Fruit fly (Drosophila melanogaster) whole organism, embryonic: ENCODE results near the gene Muted.

Experiments used
- B-H2 ChIP-seq: fragments of 200-800 bp; sonication (Bioruptor generic); optimal IDR thresholded peaks from 2 replicates; lab custom pipeline; 2018; ENCODE audit warnings: missing biosample characterization, mild to moderate bottlenecking, missing genetic modification characterization
- Bgb ChIP-seq: fragments of 200-800 bp; sonication (Bioruptor generic); IDR thresholded peaks from 2 replicates; pipeline ENCODE4 v1.3.6; 2022; ENCODE audit warnings: missing biosample characterization, missing genetic modification characterization; ENCODE audit not compliant: partially characterized antibody
- C15 ChIP-seq: fragments of 200-800 bp; sonication (Bioruptor generic); IDR thresholded peaks from 3 replicates; pipeline ENCODE4 v1.3.6; 2022; ENCODE audit warnings: missing biosample characterization, missing genetic modification characterization
- CG10462 ChIP-seq: fragments of 200-800 bp; sonication (Bioruptor generic); optimal IDR thresholded peaks from 2 replicates; lab custom pipeline; 2016; ENCODE audit warnings: missing biosample characterization, missing genetic modification characterization
- CG11723 ChIP-seq: fragments of 200-800 bp; sonication (Bioruptor generic); optimal IDR thresholded peaks from 2 replicates; lab custom pipeline; 2017; ENCODE audit warnings: missing biosample characterization, mild to moderate bottlenecking, missing genetic modification characterization
- CG1233 ChIP-seq: fragments of 200-800 bp; sonication (Bioruptor generic); optimal IDR thresholded peaks from 4 replicates; lab custom pipeline; 2018; ENCODE audit warnings: missing biosample characterization, mild to moderate bottlenecking, missing genetic modification characterization
- CG12391 ChIP-seq: fragments of 200-800 bp; sonication (Bioruptor generic); optimal IDR thresholded peaks from 3 replicates; lab custom pipeline; 2018; ENCODE audit warnings: missing biosample characterization, mild to moderate bottlenecking, missing genetic modification characterization, moderate library complexity
- CG14050 ChIP-seq: fragments of 200-800 bp; sonication (Bioruptor generic); IDR thresholded peaks from 3 replicates; pipeline ENCODE4 v1.3.6; 2022; ENCODE audit warnings: missing biosample characterization, missing genetic modification characterization
- CG14667 ChIP-seq: fragments of 200-800 bp; sonication (Bioruptor generic); IDR thresholded peaks from 2 replicates; pipeline ENCODE4 v1.3.6; 2022; ENCODE audit warnings: missing biosample characterization, missing genetic modification characterization
- CG1529 ChIP-seq: fragments of 200-800 bp; sonication (Bioruptor generic); optimal IDR thresholded peaks from 3 replicates; lab custom pipeline; 2018; ENCODE audit warnings: missing biosample characterization, missing genetic modification characterization
- CG16813 ChIP-seq: fragments of 200-800 bp; sonication (Bioruptor generic); IDR thresholded peaks from 3 replicates; pipeline ENCODE4 v1.3.6; 2022; ENCODE audit warnings: missing biosample characterization, missing genetic modification characterization; ENCODE audit not compliant: partially characterized antibody
- CG17361 ChIP-seq: fragments of 200-800 bp; sonication (Bioruptor generic); IDR thresholded peaks from 3 replicates; pipeline ENCODE4 v1.3.6; 2022; ENCODE audit warnings: missing biosample characterization, missing genetic modification characterization
- CG2129 ChIP-seq: fragments of 200-800 bp; sonication (Bioruptor generic); IDR thresholded peaks from 2 replicates; pipeline ENCODE4 v1.3.6; 2022; ENCODE audit warnings: missing biosample characterization, missing genetic modification characterization; ENCODE audit not compliant: partially characterized antibody
- CG31388 ChIP-seq: fragments of 200-800 bp; sonication (Bioruptor generic); optimal IDR thresholded peaks from 2 replicates; lab custom pipeline; 2016; ENCODE audit warnings: missing biosample characterization, missing genetic modification characterization
- CG3407 ChIP-seq: fragments of 200-800 bp; sonication (Bioruptor generic); optimal IDR thresholded peaks from 2 replicates; lab custom pipeline; 2018; ENCODE audit warnings: missing biosample characterization, mild to moderate bottlenecking, missing genetic modification characterization
- CG4854 ChIP-seq: fragments of 200-800 bp; sonication (Bioruptor generic); optimal IDR thresholded peaks from 2 replicates; lab custom pipeline; 2016; ENCODE audit warnings: missing biosample characterization, missing genetic modification characterization, inconsistent platforms
- CG6683 ChIP-seq: fragments of 200-800 bp; sonication (Bioruptor generic); optimal IDR thresholded peaks from 2 replicates; lab custom pipeline; 2017; ENCODE audit warnings: missing biosample characterization, mild to moderate bottlenecking, missing genetic modification characterization, missing genetic modification reagents
- CG6791 ChIP-seq: fragments of 200-800 bp; sonication (Bioruptor generic); IDR thresholded peaks from 3 replicates; pipeline ENCODE4 v1.3.6; 2022; ENCODE audit warnings: missing biosample characterization, missing genetic modification characterization; ENCODE audit not compliant: partially characterized antibody
- CG7987 ChIP-seq: fragments of 200-800 bp; sonication (Bioruptor generic); optimal IDR thresholded peaks from 2 replicates; lab custom pipeline; 2018; ENCODE audit warnings: missing biosample characterization, mild to moderate bottlenecking, missing genetic modification characterization, moderate library complexity
- CG8924 ChIP-seq: fragments of 200-800 bp; optimal IDR thresholded peaks from 3 replicates; lab custom pipeline; 2019; ENCODE audit warnings: missing biosample characterization, mild to moderate bottlenecking, missing genetic modification characterization, moderate library complexity
- CG9817 ChIP-seq: fragments of 200-800 bp; sonication (Bioruptor generic); optimal IDR thresholded peaks from 2 replicates; lab custom pipeline; 2018; ENCODE audit warnings: missing biosample characterization, mild to moderate bottlenecking, missing genetic modification characterization, moderate library complexity
- Dll ChIP-seq: fragments of 200-800 bp; sonication (Bioruptor generic); IDR thresholded peaks from 4 replicates; pipeline ENCODE4 v1.3.6; 2022; ENCODE audit warnings: missing biosample characterization, missing genetic modification characterization; ENCODE audit not compliant: partially characterized antibody
- Doc2 ChIP-seq: fragments of 200-800 bp; sonication (Bioruptor generic); IDR thresholded peaks from 2 replicates; pipeline ENCODE4 v1.3.6; 2022; ENCODE audit warnings: missing biosample characterization, missing genetic modification characterization
- E2f1 ChIP-seq: fragments of 200-800 bp; sonication (Bioruptor generic); IDR thresholded peaks from 2 replicates; pipeline ENCODE4 v1.3.6; 2022; ENCODE audit warnings: missing biosample characterization, missing genetic modification characterization
- HLHmδ ChIP-seq: fragments of 200-800 bp; sonication (Bioruptor generic); optimal IDR thresholded peaks from 2 replicates; lab custom pipeline; 2018; ENCODE audit warnings: missing biosample characterization, mild to moderate bottlenecking, missing genetic modification characterization, moderate library complexity
- Hsf ChIP-seq: fragments of 200-800 bp; sonication (Bioruptor generic); optimal IDR thresholded peaks from 3 replicates; lab custom pipeline; 2016; ENCODE audit warnings: missing biosample characterization, missing genetic modification characterization
- Lpt ChIP-seq: fragments of >200 bp; optimal IDR thresholded peaks from 2 replicates; lab custom pipeline; 2018; ENCODE audit warnings: missing biosample characterization, missing genetic modification characterization
- NFAT ChIP-seq: fragments of 200-800 bp; sonication (Bioruptor generic); IDR thresholded peaks from 2 replicates; pipeline ENCODE4 v1.3.6; 2022; ENCODE audit warnings: missing biosample characterization, missing genetic modification characterization
- Opbp ChIP-seq: fragments of 200-800 bp; sonication (Bioruptor generic); IDR thresholded peaks from 3 replicates; pipeline ENCODE4 v1.3.6; 2022; ENCODE audit warnings: missing biosample characterization, missing genetic modification characterization; ENCODE audit not compliant: partially characterized antibody
- Ravus ChIP-seq: fragments of 200-800 bp; sonication (Bioruptor generic); IDR thresholded peaks from 2 replicates; pipeline ENCODE4 v1.3.6; 2022; ENCODE audit warnings: missing biosample characterization, missing genetic modification characterization
- Rfx ChIP-seq: fragments of 200-800 bp; sonication (Bioruptor generic); IDR thresholded peaks from 2 replicates; pipeline ENCODE4 v1.3.6; 2022; ENCODE audit warnings: missing biosample characterization, missing genetic modification characterization
- ase ChIP-seq: fragments of 200-800 bp; sonication (Bioruptor generic); IDR thresholded peaks from 3 replicates; pipeline ENCODE4 v1.3.6; 2022; ENCODE audit warnings: missing biosample characterization, missing genetic modification characterization
- dati ChIP-seq: fragments of 200-800 bp; sonication (Bioruptor generic); IDR thresholded peaks from 2 replicates; pipeline ENCODE4 v1.3.6; 2022; ENCODE audit warnings: missing biosample characterization, missing genetic modification characterization
- dpn ChIP-seq, 2 experiments: fragments of 200-800 bp; sonication (Bioruptor generic); optimal IDR thresholded peaks; 3 replicates each; lab custom pipeline; 2016; ENCODE audit warnings: missing biosample characterization in 2 of 2, missing genetic modification characterization in 2 of 2
- fd96Cb ChIP-seq: fragments of 200-800 bp; sonication (Bioruptor generic); optimal IDR thresholded peaks from 2 replicates; lab custom pipeline; 2018; ENCODE audit warnings: missing biosample characterization, mild to moderate bottlenecking, missing genetic modification characterization, moderate library complexity
- gcm2 ChIP-seq: fragments of 200-800 bp; sonication (Bioruptor generic); optimal IDR thresholded peaks from 2 replicates; lab custom pipeline; 2016; ENCODE audit warnings: missing biosample characterization, missing genetic modification characterization
- gem ChIP-seq: fragments of 200-800 bp; sonication (Bioruptor generic); optimal IDR thresholded peaks from 2 replicates; lab custom pipeline; 2019; ENCODE audit warnings: missing biosample characterization, mild to moderate bottlenecking, missing genetic modification characterization, moderate library complexity
- ind ChIP-seq: fragments of 200-800 bp; sonication (Bioruptor generic); optimal IDR thresholded peaks from 3 replicates; lab custom pipeline; 2016; ENCODE audit warnings: missing biosample characterization, missing genetic modification characterization
- lbe ChIP-seq: fragments of 200-800 bp; sonication (Bioruptor generic); optimal IDR thresholded peaks from 2 replicates; lab custom pipeline; 2016; ENCODE audit warnings: missing biosample characterization, mild to moderate bottlenecking, missing genetic modification characterization
- maf-S ChIP-seq: fragments of 200-800 bp; sonication (Bioruptor generic); optimal IDR thresholded peaks from 2 replicates; lab custom pipeline; 2016; ENCODE audit warnings: missing biosample characterization, missing genetic modification characterization
- nau ChIP-seq: fragments of 200-800 bp; sonication (Bioruptor generic); optimal IDR thresholded peaks from 3 replicates; lab custom pipeline; 2017; ENCODE audit warnings: missing biosample characterization, mild to moderate bottlenecking, missing genetic modification characterization, missing genetic modification reagents
- p53 ChIP-seq: fragments of 200-800 bp; sonication (Bioruptor generic); optimal IDR thresholded peaks from 2 replicates; lab custom pipeline; 2016; ENCODE audit warnings: missing biosample characterization, missing genetic modification characterization
- pita ChIP-seq: fragments of 200-800 bp; sonication (Bioruptor generic); optimal IDR thresholded peaks from 2 replicates; lab custom pipeline; 2017; ENCODE audit warnings: missing biosample characterization, mild to moderate bottlenecking, missing genetic modification characterization
- ro ChIP-seq: fragments of 200-800 bp; sonication (Bioruptor generic); IDR thresholded peaks from 2 replicates; pipeline ENCODE4 v1.3.6; 2022; ENCODE audit warnings: missing biosample characterization, missing genetic modification characterization
- shn ChIP-seq: fragments of 200-800 bp; sonication (Bioruptor generic); optimal IDR thresholded peaks from 3 replicates; lab custom pipeline; 2016; ENCODE audit warnings: missing biosample characterization, missing genetic modification characterization
- sr ChIP-seq: fragments of 200-800 bp; sonication (Bioruptor generic); IDR thresholded peaks from 3 replicates; pipeline ENCODE4 v1.3.6; 2022; ENCODE audit warnings: missing biosample characterization, missing genetic modification characterization
- ssp ChIP-seq: fragments of 200-800 bp; sonication (Bioruptor generic); IDR thresholded peaks from 2 replicates; pipeline ENCODE4 v1.3.6; 2022; ENCODE audit warnings: missing biosample characterization, missing genetic modification characterization
- vnd ChIP-seq: fragments of 200-800 bp; sonication (Bioruptor generic); IDR thresholded peaks from 3 replicates; pipeline ENCODE4 v1.3.6; 2022; ENCODE audit warnings: missing biosample characterization, missing genetic modification characterization; ENCODE audit not compliant: partially characterized antibody
- wek ChIP-seq: fragments of 200-800 bp; sonication (Bioruptor generic); optimal IDR thresholded peaks from 3 replicates; lab custom pipeline; 2018; ENCODE audit warnings: missing biosample characterization, mild to moderate bottlenecking, missing genetic modification characterization, moderate library complexity
- zfh2 ChIP-seq: fragments of 200-800 bp; sonication (Bioruptor generic); optimal IDR thresholded peaks from 2 replicates; lab custom pipeline; 2016; ENCODE audit warnings: missing biosample characterization, missing genetic modification characterization

The Muted gene

dm6 chr3R:22358810-22359209 lies 3.6 kb upstream of the Muted start (continued):
- TF ChIP-seq CG16813 (no peak), zfh2 (GFP tag; lab: Kevin White, UChicago) (no peak), maf-S (GFP tag; lab: Kevin White, UChicago) (peak; percentile 12), Lpt (no peak), Doc2 (GFP tag; lab: Robert Waterston, UW) (0 out of 2 replicates have a peak, but pooled peaks have one; percentile 12), CG10462 (peak; percentile 66), shn (peak; percentile 36), nau (GFP tag; lab: Kevin White, UChicago) (peak; percentile 86), CG6683 (GFP tag; lab: Kevin White, UChicago) (peak; percentile 38), CG1529 (peak; percentile 81), NFAT (0 out of 2 replicates have a peak, but pooled peaks have one; percentile 31), CG9817 (tag; lab: Kevin White, UChicago) (no peak), Dll (no peak), CG11723 (peak; percentile 47), CG31388 (GFP tag; lab: Kevin White, UChicago) (peak; percentile 13), CG2129 (GFP tag; lab: Robert Waterston, UW) (no peak), dpn (GFP tag; optimal IDR thresholded peaks at IDR 0.05; lab: Kevin White, UChicago) (peak in 1 of 2 experiments; percentile 64), CG12391 (tag; lab: Kevin White, UChicago) (peak; percentile 73), HLHmδ (GFP tag; lab: Kevin White, UChicago) (no peak), dati (GFP tag; lab: Robert Waterston, UW) (no peak), CG17361 (GFP tag; lab: Robert Waterston, UW) (peak; percentile 83), CG14050 (peak; percentile 52; the same call in 1 of the 3 replicates), ind (GFP tag; lab: Kevin White, UChicago) (peak; percentile 47), Hsf (peak; percentile 51), CG6791 (GFP tag; lab: Robert Waterston, UW) (no peak), p53 (GFP tag; lab: Kevin White, UChicago) (no peak), vnd (GFP tag; lab: Robert Waterston, UW) (no peak), wek (GFP tag; lab: Kevin White, UChicago) (peak; percentile 58), gcm2 (peak; percentile 32), CG8924 (tag; lab: Kevin White, UChicago) (peak; percentile 72), ase (peak; percentile 62; the same call in 2 of the 3 replicates), lbe (GFP tag; lab: Kevin White, UChicago) (peak; percentile 65), fd96Cb (tag; lab: Kevin White, UChicago) (peak; percentile 77), C15 (GFP tag; lab: Robert Waterston, UW) (no peak), CG7987 (peak; percentile 82), CG14667 (peak; percentile 57), Bgb (no peak), CG1233 (GFP tag; lab: Kevin White, UChicago) (peak; percentile 83), ro (GFP tag; lab: Robert Waterston, UW) (0 out of 2 replicates have a peak, but pooled peaks have one; percentile 40), sr (GFP tag; lab: Robert Waterston, UW) (peak; percentile 22; the same call in 1 of the 3 replicates), gem (tag; lab: Kevin White, UChicago) (peak; percentile 82), Opbp (GFP tag; lab: Robert Waterston, UW) (no peak), CG3407 (GFP tag; lab: Kevin White, UChicago) (peak; percentile 83), Ravus (GFP tag; lab: Robert Waterston, UW) (no peak; the same call in 1 of the 2 replicates), pita (no peak), ssp (peak; percentile 35; the same call in 1 of the 2 replicates), E2f1 (GFP tag; lab: Robert Waterston, UW) (peak; percentile 63), Rfx (GFP tag; lab: Robert Waterston, UW) (peak; percentile 69), CG4854 (peak; percentile 62), B-H2 (GFP tag; lab: Kevin White, UChicago) (no peak)
